Fruit fly (Drosophila melanogaster) whole organism, prepupa: ENCODE data around the gene Karl.

Experiments used
- CG10631 ChIP-seq: fragments of 200-800 bp; sonication (Bioruptor generic); optimal IDR thresholded peaks from 2 replicates; lab custom pipeline; 2016; ENCODE audit warnings: missing biosample characterization, missing genetic modification characterization
- CG10669 ChIP-seq: fragments of 200-800 bp; sonication (Bioruptor generic); optimal IDR thresholded peaks from 3 replicates; lab custom pipeline; 2018; ENCODE audit warnings: missing biosample characterization, mild to moderate bottlenecking, missing genetic modification characterization, moderate library complexity
- CG11902 ChIP-seq: fragments of 200-800 bp; sonication (Bioruptor generic); optimal IDR thresholded peaks from 3 replicates; lab custom pipeline; 2016; ENCODE audit warnings: missing biosample characterization, missing genetic modification characterization
- CG15336 ChIP-seq: fragments of 200-800 bp; sonication (Bioruptor generic); IDR thresholded peaks from 2 replicates; pipeline ENCODE4 v1.3.6; 2022; ENCODE audit warnings: missing biosample characterization, missing genetic modification characterization
- CG1621 ChIP-seq: fragments of 200-800 bp; sonication (Bioruptor generic); optimal IDR thresholded peaks from 3 replicates; lab custom pipeline; 2018; ENCODE audit warnings: missing biosample characterization, mild to moderate bottlenecking, missing genetic modification characterization
- CG3032 ChIP-seq: fragments of 200-800 bp; optimal IDR thresholded peaks from 2 replicates; lab custom pipeline; 2019; ENCODE audit warnings: missing biosample characterization, mild to moderate bottlenecking, missing genetic modification characterization, moderate library complexity
- CG32006 ChIP-seq: fragments of 200-800 bp; sonication (Bioruptor generic); optimal IDR thresholded peaks from 3 replicates; lab custom pipeline; 2017; ENCODE audit warnings: missing biosample characterization, mild to moderate bottlenecking, missing genetic modification characterization
- CG34406 ChIP-seq: fragments of 200-800 bp; sonication (Bioruptor generic); optimal IDR thresholded peaks from 3 replicates; lab custom pipeline; 2016; ENCODE audit warnings: missing biosample characterization, missing genetic modification characterization
- CG3919 ChIP-seq: fragments of 200-800 bp; sonication (Bioruptor generic); optimal IDR thresholded peaks from 3 replicates; lab custom pipeline; 2016; ENCODE audit warnings: missing biosample characterization, missing genetic modification characterization
- CG6163 ChIP-seq: fragments of 200-800 bp; sonication (Bioruptor generic); IDR thresholded peaks from 3 replicates; pipeline ENCODE4 v1.3.6; 2022; ENCODE audit warnings: missing biosample characterization, missing genetic modification characterization
- CG6276 ChIP-seq: fragments of 200-800 bp; sonication (Bioruptor generic); optimal IDR thresholded peaks from 2 replicates; lab custom pipeline; 2017; ENCODE audit warnings: missing biosample characterization, mild to moderate bottlenecking, missing genetic modification characterization
- CG6792 ChIP-seq: fragments of 200-800 bp; sonication (Bioruptor generic); optimal IDR thresholded peaks from 3 replicates; lab custom pipeline; 2016; ENCODE audit warnings: missing biosample characterization, missing genetic modification characterization
- CG6808 ChIP-seq: fragments of 200-800 bp; sonication (Bioruptor generic); optimal IDR thresholded peaks from 3 replicates; lab custom pipeline; 2017; ENCODE audit warnings: missing biosample characterization, missing genetic modification characterization, mild to moderate bottlenecking, moderate library complexity, missing genetic modification reagents
- CG6854 ChIP-seq: fragments of 200-800 bp; sonication (Bioruptor generic); optimal IDR thresholded peaks from 2 replicates; lab custom pipeline; 2017; ENCODE audit warnings: missing biosample characterization, mild to moderate bottlenecking, missing genetic modification characterization
- CG8119 ChIP-seq: fragments of 200-800 bp; sonication (Bioruptor generic); IDR thresholded peaks from 3 replicates; pipeline ENCODE4 v1.3.6; 2022; ENCODE audit warnings: missing biosample characterization, missing genetic modification characterization
- CG8319 ChIP-seq: fragments of 200-800 bp; sonication (Bioruptor generic); optimal IDR thresholded peaks from 3 replicates; lab custom pipeline; 2016; ENCODE audit warnings: missing biosample characterization, missing genetic modification characterization
- CG9139 ChIP-seq: fragments of 200-800 bp; sonication (Bioruptor generic); optimal IDR thresholded peaks from 3 replicates; lab custom pipeline; 2017; ENCODE audit warnings: missing biosample characterization, mild to moderate bottlenecking, missing genetic modification characterization
- Eip75B ChIP-seq: fragments of 200-800 bp; sonication (Bioruptor generic); optimal IDR thresholded peaks from 3 replicates; lab custom pipeline; 2016; ENCODE audit warnings: missing biosample characterization, missing genetic modification characterization
- Eip78C ChIP-seq: fragments of 200-800 bp; sonication (Bioruptor generic); peaks from one replicate; lab custom pipeline; 2016; ENCODE audit warnings: missing biosample characterization, missing genetic modification characterization
- Eip93F ChIP-seq: fragments of 200-800 bp; sonication (Bioruptor generic); optimal IDR thresholded peaks from 2 replicates; lab custom pipeline; 2016; ENCODE audit warnings: missing biosample characterization, mild to moderate bottlenecking, missing genetic modification characterization
- Ets21C ChIP-seq: fragments of 200-800 bp; sonication (Bioruptor generic); optimal IDR thresholded peaks from 3 replicates; lab custom pipeline; 2016; ENCODE audit warnings: missing biosample characterization, missing genetic modification characterization
- Ets96B ChIP-seq: fragments of 200-800 bp; optimal IDR thresholded peaks from 2 replicates; lab custom pipeline; 2019; ENCODE audit warnings: missing biosample characterization, mild to moderate bottlenecking, missing genetic modification characterization, moderate library complexity
- Gug ChIP-seq: fragments of 200-800 bp; sonication (Bioruptor generic); IDR thresholded peaks from 2 replicates; pipeline ENCODE4 v1.3.6; 2022; ENCODE audit warnings: missing biosample characterization, missing genetic modification characterization
- Hr39 ChIP-seq: fragments of 200-800 bp; sonication (Bioruptor generic); optimal IDR thresholded peaks from 2 replicates; lab custom pipeline; 2016; ENCODE audit warnings: missing biosample characterization, missing genetic modification characterization
- Hr4 ChIP-seq: fragments of 200-800 bp; sonication (Bioruptor generic); optimal IDR thresholded peaks from 3 replicates; lab custom pipeline; 2016; ENCODE audit warnings: missing biosample characterization, missing genetic modification characterization
- Lpt ChIP-seq: fragments of 200-800 bp; sonication (Bioruptor generic); optimal IDR thresholded peaks from 3 replicates; lab custom pipeline; 2016; ENCODE audit warnings: missing biosample characterization, missing genetic modification characterization
- Met ChIP-seq: fragments of 200-800 bp; sonication (Bioruptor generic); optimal IDR thresholded peaks from 3 replicates; lab custom pipeline; 2016; ENCODE audit warnings: missing biosample characterization, missing genetic modification characterization
- Smox ChIP-seq: fragments of 200-800 bp; sonication (Bioruptor generic); optimal IDR thresholded peaks from 3 replicates; lab custom pipeline; 2016; ENCODE audit warnings: missing biosample characterization, missing genetic modification characterization
- Sox102F ChIP-seq: fragments of 200-800 bp; sonication (Bioruptor generic); optimal IDR thresholded peaks from 2 replicates; lab custom pipeline; 2016; ENCODE audit warnings: missing biosample characterization, mild to moderate bottlenecking, missing genetic modification characterization
- Sox14 ChIP-seq: fragments of 200-800 bp; sonication (Bioruptor generic); optimal IDR thresholded peaks from 3 replicates; lab custom pipeline; 2016; ENCODE audit warnings: missing biosample characterization, missing genetic modification characterization
- Sox15 ChIP-seq: fragments of 200-800 bp; sonication (Bioruptor generic); optimal IDR thresholded peaks from 3 replicates; lab custom pipeline; 2016; ENCODE audit warnings: missing biosample characterization, missing genetic modification characterization
- achi ChIP-seq: fragments of 200-800 bp; sonication (Bioruptor generic); optimal IDR thresholded peaks from 3 replicates; lab custom pipeline; 2016; ENCODE audit warnings: missing biosample characterization, missing genetic modification characterization
- acj6 ChIP-seq: fragments of 200-800 bp; sonication (Bioruptor generic); optimal IDR thresholded peaks from 3 replicates; lab custom pipeline; 2016; ENCODE audit warnings: missing biosample characterization, missing genetic modification characterization
- cyc ChIP-seq: fragments of 200-800 bp; sonication (Bioruptor generic); optimal IDR thresholded peaks from 3 replicates; lab custom pipeline; 2016; ENCODE audit warnings: missing biosample characterization, missing genetic modification characterization
- dac ChIP-seq: fragments of 200-800 bp; sonication (Bioruptor generic); optimal IDR thresholded peaks from 2 replicates; lab custom pipeline; 2017; ENCODE audit warnings: missing biosample characterization, mild to moderate bottlenecking, missing genetic modification characterization
- dsx ChIP-seq: fragments of 200-800 bp; optimal IDR thresholded peaks from 3 replicates; lab custom pipeline; 2019; ENCODE audit warnings: missing biosample characterization, mild to moderate bottlenecking, missing genetic modification characterization, moderate library complexity; ENCODE audit not compliant: poor library complexity, severe bottlenecking
- eg ChIP-seq: fragments of 200-800 bp; sonication (Bioruptor generic); IDR thresholded peaks from 3 replicates; pipeline ENCODE4 v1.3.6; 2022; ENCODE audit warnings: missing biosample characterization, missing genetic modification characterization
- esn ChIP-seq: fragments of 200-800 bp; sonication (Bioruptor generic); optimal IDR thresholded peaks from 2 replicates; lab custom pipeline; 2016; ENCODE audit warnings: missing biosample characterization, mild to moderate bottlenecking, missing genetic modification characterization, moderate library complexity
- fd59A ChIP-seq: fragments of 200-800 bp; sonication (Bioruptor generic); optimal IDR thresholded peaks from 2 replicates; lab custom pipeline; 2017; ENCODE audit warnings: missing biosample characterization, mild to moderate bottlenecking, missing genetic modification characterization, missing genetic modification reagents
- fd85E ChIP-seq: fragments of 200-800 bp; sonication (Bioruptor generic); optimal IDR thresholded peaks from 3 replicates; lab custom pipeline; 2016; ENCODE audit warnings: missing biosample characterization, missing genetic modification characterization
- lz ChIP-seq: fragments of 200-800 bp; sonication (Bioruptor generic); optimal IDR thresholded peaks from 3 replicates; lab custom pipeline; 2016; ENCODE audit warnings: missing biosample characterization, missing genetic modification characterization
- salr ChIP-seq, 2 experiments: fragments of 200-800 bp; sonication (Bioruptor generic); optimal IDR thresholded peaks; 3 replicates each; lab custom pipeline; 2016 to 2018; ENCODE audit warnings: missing biosample characterization in 2 of 2, missing genetic modification characterization in 2 of 2, mild to moderate bottlenecking in 1 of 2
- spab ChIP-seq: fragments of 200-800 bp; sonication (Bioruptor generic); optimal IDR thresholded peaks from 2 replicates; lab custom pipeline; 2017; ENCODE audit warnings: missing biosample characterization, mild to moderate bottlenecking, missing genetic modification characterization, missing genetic modification reagents
- ss ChIP-seq, 2 experiments: fragments of 200-800 bp; sonication (Bioruptor generic); optimal IDR thresholded peaks; 2 replicates in 1 of 2; 3 replicates in 1 of 2; lab custom pipeline; 2017 to 2018; ENCODE audit warnings: mild to moderate bottlenecking in 2 of 2, missing biosample characterization in 2 of 2, missing genetic modification characterization in 2 of 2, moderate library complexity in 1 of 2
- svp ChIP-seq: fragments of 200-800 bp; sonication (Bioruptor generic); peaks from one replicate; lab custom pipeline; 2016; ENCODE audit warnings: missing biosample characterization, missing genetic modification characterization
- topi ChIP-seq: fragments of 200-800 bp; sonication (Bioruptor generic); optimal IDR thresholded peaks from 3 replicates; lab custom pipeline; 2016; ENCODE audit warnings: missing biosample characterization, missing genetic modification characterization
- vri ChIP-seq: fragments of 200-800 bp; sonication (Bioruptor generic); optimal IDR thresholded peaks from 3 replicates; lab custom pipeline; 2016; ENCODE audit warnings: missing biosample characterization, mild to moderate bottlenecking, missing genetic modification characterization

The Karl gene

DNA sequence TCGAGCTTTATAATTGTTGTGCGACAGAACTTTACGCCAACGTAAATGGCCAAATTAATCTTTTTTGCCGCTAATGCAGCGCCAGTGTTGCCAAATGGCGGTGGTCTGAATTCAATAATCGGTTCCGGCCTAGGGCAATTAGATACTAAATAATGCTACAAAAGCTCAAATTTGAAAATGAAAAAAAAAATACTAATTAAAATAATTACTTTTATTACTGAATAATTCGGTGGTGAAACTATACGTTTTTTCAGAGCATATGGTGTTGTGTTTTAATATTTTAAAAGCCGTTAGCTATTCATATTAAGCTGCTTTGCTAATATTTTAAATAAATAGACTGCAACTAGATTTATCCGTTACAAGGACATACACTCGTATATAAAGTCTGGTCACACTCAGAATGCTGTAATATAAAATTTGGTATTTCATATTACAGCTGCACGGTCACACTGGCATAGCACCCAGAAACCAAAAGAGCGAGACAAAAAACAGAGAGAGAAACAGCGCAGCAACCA, 29.3 kb downstream of the Karl start, which contains the start of the genes CG1578 and rudhira:
Gene CG1578, minus strand, starts transcription at position 118 of the 515 bp plus-strand sequence.
Gene rudhira, plus strand, starts transcription at position 465 of the 515 bp plus-strand sequence.
- no peak for TF ChIP-seq fd85E (GFP tag; lab: Kevin White, UChicago)
- peak; percentile 33 for TF ChIP-seq Sox102F (GFP tag; lab: Kevin White, UChicago)
- no peak for TF ChIP-seq CG3919 (GFP tag; lab: Kevin White, UChicago)
- no peak for TF ChIP-seq acj6 (GFP tag; lab: Kevin White, UChicago)
- TF ChIP-seq topi: no peak
- TF ChIP-seq CG6792 (GFP tag; lab: Kevin White, UChicago): no peak
- TF ChIP-seq achi (GFP tag; lab: Kevin White, UChicago): no peak
- TF ChIP-seq lz (GFP tag; lab: Kevin White, UChicago): peak; percentile 11
- TF ChIP-seq Lpt (GFP tag; lab: Kevin White, UChicago): no peak
- no peak; the same call in 2 of the 3 replicates for TF ChIP-seq eg (GFP tag; lab: Robert Waterston, UW)
- no peak for TF ChIP-seq Ets96B (tag; lab: Kevin White, UChicago)
- TF ChIP-seq Gug: no peak
- TF ChIP-seq CG3032 (tag; lab: Kevin White, UChicago): no peak
- no peak for TF ChIP-seq Sox14
- no peak for TF ChIP-seq CG32006 (GFP tag; lab: Kevin White, UChicago)
- no peak for TF ChIP-seq CG15336 (GFP tag; lab: Robert Waterston, UW)
- TF ChIP-seq CG9139 (GFP tag; lab: Kevin White, UChicago): no peak
- TF ChIP-seq Smox (GFP tag; lab: Kevin White, UChicago): no peak
- no peak for TF ChIP-seq Ets21C (GFP tag; lab: Kevin White, UChicago)
- no peak for TF ChIP-seq cyc (GFP tag; lab: Kevin White, UChicago)
- no peak for TF ChIP-seq spab (GFP tag; lab: Kevin White, UChicago)
- TF ChIP-seq Eip93F (GFP tag; lab: Kevin White, UChicago): peak; percentile 8
- no peak for TF ChIP-seq dac (GFP tag; lab: Kevin White, UChicago)
- TF ChIP-seq CG6163 (GFP tag; lab: Robert Waterston, UW): 0 out of 3 replicates have a peak, but pooled peaks have one; percentile 0
- no peak for TF ChIP-seq CG34406
- TF ChIP-seq Met (GFP tag; lab: Kevin White, UChicago): no peak
- TF ChIP-seq CG8319 (GFP tag; lab: Kevin White, UChicago): no peak
- no peak for TF ChIP-seq CG10669
- TF ChIP-seq Eip78C: peak; percentile 38
- TF ChIP-seq svp (GFP tag; lab: Kevin White, UChicago): peak; percentile 60
- no peak for TF ChIP-seq ss (GFP tag; optimal IDR thresholded peaks at IDR 0.05; lab: Kevin White, UChicago)
- TF ChIP-seq dsx (GFP tag; lab: Kevin White, UChicago): no peak
- TF ChIP-seq CG6808: no peak
- TF ChIP-seq CG6854 (GFP tag; lab: Kevin White, UChicago): no peak
- TF ChIP-seq, all 60 proteins: peak for 6

DNA sequence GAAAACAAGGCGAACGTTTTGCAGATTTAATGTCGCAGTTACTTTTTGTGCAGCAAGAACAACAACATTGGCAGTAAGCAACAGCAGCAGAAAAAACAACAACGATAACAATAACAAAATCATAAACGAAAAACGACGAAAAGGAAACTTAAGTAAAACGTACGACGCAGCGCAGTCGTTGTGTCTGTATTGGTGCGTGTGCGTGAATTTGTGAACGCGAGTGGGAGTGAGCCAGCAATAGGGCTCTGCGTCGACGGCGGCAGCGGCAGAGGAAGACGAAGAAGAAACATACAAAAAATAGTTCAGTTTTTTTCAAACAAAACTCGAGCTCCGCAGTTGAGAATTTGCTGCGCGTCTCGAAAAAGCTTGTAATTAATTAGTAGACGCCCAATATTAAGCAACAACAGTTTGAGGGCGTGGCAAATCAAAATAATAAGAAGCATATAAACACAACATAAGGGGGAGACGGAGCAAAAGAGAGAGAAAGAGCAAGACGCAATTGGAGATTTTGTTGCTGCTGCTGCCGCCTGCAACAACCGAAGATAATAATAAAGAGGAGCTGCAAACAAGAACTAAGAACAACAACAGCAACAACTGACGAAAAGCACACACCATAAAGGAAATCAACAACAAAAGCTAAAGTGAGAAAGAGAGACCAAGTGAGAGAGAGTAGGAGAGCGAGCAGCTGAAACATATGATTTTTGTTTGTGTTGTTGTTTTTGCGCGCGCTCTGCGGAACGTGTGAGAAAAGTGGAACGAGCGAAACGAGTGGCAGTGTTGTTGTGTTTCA, 30.2 kb downstream of the Karl start:
- no peak for TF ChIP-seq CG1621 (tag; lab: Kevin White, UChicago)
- no peak for TF ChIP-seq Hr39 (GFP tag; lab: Kevin White, UChicago)
- TF ChIP-seq Gug: no peak
- no peak for TF ChIP-seq Ets21C (GFP tag; lab: Kevin White, UChicago)
- TF ChIP-seq cyc (GFP tag; lab: Kevin White, UChicago): no peak
- no peak for TF ChIP-seq salr (GFP tag; optimal IDR thresholded peaks at IDR 0.05; lab: Kevin White, UChicago)
- no peak for TF ChIP-seq CG6276 (GFP tag; lab: Kevin White, UChicago)
- no peak for TF ChIP-seq fd59A
- no peak for TF ChIP-seq Sox15
- no peak for TF ChIP-seq CG3919 (GFP tag; lab: Kevin White, UChicago)
- no peak for TF ChIP-seq CG10631
- TF ChIP-seq CG8119 (GFP tag; lab: Robert Waterston, UW): peak; percentile 23; the same call in 2 of the 3 replicates
- peak; percentile 79 for TF ChIP-seq CG6163 (GFP tag; lab: Robert Waterston, UW)
- TF ChIP-seq esn (GFP tag; lab: Kevin White, UChicago): no peak
- TF ChIP-seq CG10669: no peak
- TF ChIP-seq CG15336 (GFP tag; lab: Robert Waterston, UW): no peak
- TF ChIP-seq acj6 (GFP tag; lab: Kevin White, UChicago): no peak
- peak; percentile 4 for TF ChIP-seq CG9139 (GFP tag; lab: Kevin White, UChicago)
- TF ChIP-seq Eip75B: no peak
- TF ChIP-seq CG11902 (GFP tag; lab: Kevin White, UChicago): no peak
- TF ChIP-seq ss (GFP tag; optimal IDR thresholded peaks at IDR 0.05; lab: Kevin White, UChicago): peak; percentile 6 to 41
- no peak for TF ChIP-seq CG8319 (GFP tag; lab: Kevin White, UChicago)
- TF ChIP-seq vri: peak; percentile 15
- no peak for TF ChIP-seq Eip93F (GFP tag; lab: Kevin White, UChicago)
- TF ChIP-seq CG6808: peak; percentile 47
- no peak for TF ChIP-seq Hr4
